Worm (Caenorhabditis elegans) whole organism, early embryonic: ENCODE measurements around the gene hmg-1.1.
"Not testable (repeated sequence)": the region's sequence is repeated elsewhere in the genome, so short reads cannot be mapped to it uniquely, and the experiment has no call there.

Experiments
- B0310.2 ChIP-seq: sonication (generic microtip); optimal IDR thresholded peaks from 2 replicates; lab custom pipeline; 2016; ENCODE audit warnings: mild to moderate bottlenecking, missing genetic modification characterization, missing compliant biosample characterization
- F13C5.2 ChIP-seq: sonication (generic microtip); optimal IDR thresholded peaks from 2 replicates; lab custom pipeline; 2017; ENCODE audit warnings: mild to moderate bottlenecking, missing genetic modification characterization, inconsistent platforms, missing compliant biosample characterization
- aly-1 ChIP-seq: sonication (generic microtip); optimal IDR thresholded peaks from 2 replicates; lab custom pipeline; 2016; ENCODE audit warnings: missing genetic modification characterization, missing compliant biosample characterization
- ama-1 ChIP-seq: fragments of 150-350 bp; optimal IDR thresholded peaks from 2 replicates; lab custom pipeline; 2014
- ceh-13 ChIP-seq: fragments of 200-800 bp; sonication (Bioruptor generic); optimal IDR thresholded peaks from 2 replicates; lab custom pipeline; 2018; ENCODE audit warnings: mild to moderate bottlenecking, missing genetic modification characterization, missing compliant biosample characterization
- ceh-36 ChIP-seq: sonication (generic microtip); optimal IDR thresholded peaks from 2 replicates; lab custom pipeline; 2016; ENCODE audit warnings: missing genetic modification characterization, inconsistent platforms, missing compliant biosample characterization
- ets-7 ChIP-seq: sonication (generic microtip); optimal IDR thresholded peaks from 2 replicates; lab custom pipeline; 2016; ENCODE audit warnings: missing genotype, missing genetic modification characterization, missing compliant biosample characterization
- flt-1 ChIP-seq: fragments of 200-800 bp; sonication (Bioruptor generic); IDR thresholded peaks from 2 replicates; pipeline ENCODE4 v1.3.6; 2022; ENCODE audit warnings: missing genetic modification characterization, missing compliant biosample characterization
- hmbx-1 ChIP-seq: sonication (generic microtip); optimal IDR thresholded peaks from 2 replicates; lab custom pipeline; 2016; ENCODE audit warnings: mild to moderate bottlenecking, missing genetic modification characterization, missing compliant biosample characterization
- hmg-4 ChIP-seq: fragments of 200-800 bp; sonication (Bioruptor generic); optimal IDR thresholded peaks from 2 replicates; lab custom pipeline; 2018; ENCODE audit warnings: mild to moderate bottlenecking, missing genetic modification characterization, missing compliant biosample characterization
- hnd-1 ChIP-seq: sonication (generic microtip); optimal IDR thresholded peaks from 2 replicates; lab custom pipeline; 2016; ENCODE audit warnings: missing genetic modification characterization, missing compliant biosample characterization
- pes-1 ChIP-seq: fragments of 200-800 bp; sonication (Bioruptor generic); IDR thresholded peaks from 2 replicates; pipeline ENCODE4 v1.3.6; 2022; ENCODE audit warnings: missing genetic modification reagents, missing genetic modification characterization, missing compliant biosample characterization
- scrt-1 ChIP-seq: fragments of 200-800 bp; sonication (Bioruptor generic); IDR thresholded peaks from 2 replicates; pipeline ENCODE4 v1.3.6; 2022; ENCODE audit warnings: missing genetic modification characterization, missing compliant biosample characterization
- sea-1 ChIP-seq: fragments of 200-800 bp; sonication (Bioruptor generic); conservative IDR thresholded peaks from 2 replicates; pipeline ENCODE4 v1.3.6; 2022; ENCODE audit warnings: missing genetic modification characterization, missing compliant biosample characterization
- tbx-11 ChIP-seq: fragments of 200-800 bp; sonication (Bioruptor generic); IDR thresholded peaks from 2 replicates; pipeline ENCODE4 v1.3.6; 2022; ENCODE audit warnings: missing genetic modification characterization, missing compliant biosample characterization
- tbx-37 ChIP-seq: fragments of 200-800 bp; sonication (Bioruptor generic); conservative IDR thresholded peaks from 2 replicates; pipeline ENCODE4 v1.3.6; 2022; ENCODE audit warnings: missing genetic modification reagents, missing genetic modification characterization, missing compliant biosample characterization
- tra-4 ChIP-seq: sonication (generic microtip); optimal IDR thresholded peaks from 2 replicates; lab custom pipeline; 2017; ENCODE audit warnings: missing genetic modification characterization, missing compliant biosample characterization

The hmg-1.1 gene

ce11 chrII:14288968-14289367, 38.5 kb downstream of the hmg-1.1 start, which contains the start of gene srh-42:
Gene srh-42 (minus strand): TSS chrII:14289068.
- no peak for TF ChIP-seq ceh-13 (GFP tag; lab: Kevin White, UChicago)
- TF ChIP-seq F13C5.2 (tag; lab: Kevin White, UChicago): no peak
- no peak for TF ChIP-seq ama-1 (lab: Kevin White, UChicago)
- TF ChIP-seq hnd-1 (tag; lab: Kevin White, UChicago): no peak
- TF ChIP-seq flt-1 (GFP tag; lab: Robert Waterston, UW): no peak
- TF ChIP-seq B0310.2 (tag; lab: Kevin White, UChicago): no peak
- no peak for TF ChIP-seq ceh-36
- TF ChIP-seq tbx-37 (GFP tag; lab: Robert Waterston, UW): no peak
- no peak for TF ChIP-seq scrt-1
- TF ChIP-seq tbx-11: no peak
- TF ChIP-seq hmg-4 (GFP tag; lab: Kevin White, UChicago): no peak
- no peak for TF ChIP-seq hmbx-1 (tag; lab: Kevin White, UChicago)
- TF ChIP-seq pes-1 (GFP tag; lab: Robert Waterston, UW): no peak
- no peak for TF ChIP-seq ets-7
- TF ChIP-seq aly-1 (tag; lab: Kevin White, UChicago): no peak
- TF ChIP-seq sea-1 (GFP tag; lab: Robert Waterston, UW): no peak
- TF ChIP-seq tra-4 (tag; lab: Kevin White, UChicago): no peak

ce11 chrII:14290846-14291245, 40.4 kb downstream of the hmg-1.1 start:
- no peak for TF ChIP-seq pes-1 (GFP tag; lab: Robert Waterston, UW)
- no peak for TF ChIP-seq ets-7
- no peak for TF ChIP-seq flt-1 (GFP tag; lab: Robert Waterston, UW)
- TF ChIP-seq scrt-1: no peak
- no peak for TF ChIP-seq hmbx-1 (tag; lab: Kevin White, UChicago)
- TF ChIP-seq ama-1 (lab: Kevin White, UChicago): no peak

- TF ChIP-seq ceh-13 (GFP tag; lab: Kevin White, UChicago): no peak
- TF ChIP-seq hnd-1 (tag; lab: Kevin White, UChicago): no peak
- no peak for TF ChIP-seq pes-1 (GFP tag; lab: Robert Waterston, UW)
- no peak for TF ChIP-seq ceh-36
- TF ChIP-seq ets-7: no peak
- no peak for TF ChIP-seq ama-1 (lab: Kevin White, UChicago)
- TF ChIP-seq tbx-37 (GFP tag; lab: Robert Waterston, UW): no peak
- no peak for TF ChIP-seq flt-1 (GFP tag; lab: Robert Waterston, UW)
- no peak for TF ChIP-seq aly-1 (tag; lab: Kevin White, UChicago)
- no peak for TF ChIP-seq sea-1 (GFP tag; lab: Robert Waterston, UW)
- TF ChIP-seq B0310.2 (tag; lab: Kevin White, UChicago): no peak
Measured at ce11 chrII:14292519-14292918, 42.0 kb downstream of the hmg-1.1 start, which contains the start of gene Y54G11A.4. Gene Y54G11A.4 (plus strand): TSS chrII:14292819.

DNA sequence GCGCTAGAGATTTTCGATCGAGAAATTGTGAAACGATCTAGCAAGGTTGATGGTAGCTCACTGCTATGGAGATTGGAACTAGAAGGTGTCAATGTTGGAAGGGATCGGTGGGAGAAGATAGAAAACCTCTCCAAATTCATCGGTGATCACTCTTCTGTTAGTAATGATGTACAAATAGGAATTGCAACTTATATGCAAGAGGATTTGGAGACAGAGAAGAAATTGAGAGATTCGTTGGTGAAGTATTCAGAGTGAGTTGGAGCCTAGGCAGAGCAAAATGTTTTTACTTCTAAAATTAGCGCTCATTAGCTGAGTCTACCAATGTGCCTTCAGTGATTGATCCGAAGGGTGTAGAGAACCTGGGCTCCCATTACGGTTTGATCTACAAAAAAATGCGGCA, 43.9 kb downstream of the hmg-1.1 start:
- TF ChIP-seq pes-1 (GFP tag; lab: Robert Waterston, UW) (no peak), B0310.2 (tag; lab: Kevin White, UChicago) (no peak), tbx-11 (no peak), tra-4 (tag; lab: Kevin White, UChicago) (no peak), ama-1 (lab: Kevin White, UChicago) (no peak), hmg-4 (GFP tag; lab: Kevin White, UChicago) (no peak), F13C5.2 (tag; lab: Kevin White, UChicago) (no peak), ets-7 (no peak), ceh-13 (GFP tag; lab: Kevin White, UChicago) (no peak), ceh-36 (no peak), sea-1 (GFP tag; lab: Robert Waterston, UW) (no peak)

DNA sequence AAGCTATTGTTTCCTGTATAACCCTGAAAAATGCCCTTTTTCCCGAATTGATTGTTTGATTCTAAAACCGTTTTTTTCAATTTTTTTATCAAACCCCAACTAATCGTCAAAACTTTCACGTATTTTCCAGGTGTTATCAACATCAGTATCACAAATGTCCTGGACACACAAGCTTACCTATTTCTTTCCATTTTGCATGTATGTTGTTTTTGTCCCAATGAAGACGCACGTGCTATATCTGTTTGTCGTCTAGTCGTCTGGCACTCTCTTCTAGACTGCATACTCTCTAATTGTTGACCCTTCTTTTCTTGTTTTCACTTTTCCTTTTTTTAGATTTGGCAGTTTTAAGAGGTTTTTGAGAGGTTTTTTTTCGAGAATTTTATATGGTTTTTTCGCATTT, 45.8 kb downstream of the hmg-1.1 start:
- TF ChIP-seq pes-1 (GFP tag; lab: Robert Waterston, UW) (no peak), hnd-1 (tag; lab: Kevin White, UChicago) (no peak), ets-7 (no peak), tra-4 (tag; lab: Kevin White, UChicago) (no peak), F13C5.2 (tag; lab: Kevin White, UChicago) (no peak)

DNA sequence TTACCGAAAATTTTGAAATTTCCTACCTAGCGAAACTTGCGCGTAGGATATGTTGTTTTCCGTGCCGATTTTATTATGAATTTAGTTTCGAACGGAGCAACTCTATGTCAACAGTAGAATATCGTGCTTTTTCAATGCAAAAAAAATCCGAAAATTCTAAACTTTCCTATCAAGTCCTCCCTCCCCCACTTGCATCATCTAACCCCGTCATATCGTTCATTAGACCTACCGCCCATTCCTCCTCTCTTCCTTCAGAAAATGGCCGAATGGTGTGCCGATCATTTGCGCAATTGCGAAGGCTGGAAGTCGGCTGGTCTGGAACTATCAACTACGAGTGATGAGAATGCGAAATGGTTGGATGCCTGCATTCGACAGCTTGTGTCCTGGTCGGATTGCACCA, 46.6 kb downstream of the hmg-1.1 start, which contains the start of gene Y54G11A.7:
Gene Y54G11A.7 (plus strand): TSS at position 256 of the 400 bp plus-strand sequence.
- not testable (repeated sequence) for TF ChIP-seq tbx-37 (GFP tag; lab: Robert Waterston, UW); tbx-11; hmg-4 (GFP tag; lab: Kevin White, UChicago)

ce11 chrII:14299254-14299759, 48.8 kb downstream of the hmg-1.1 start:
- TF ChIP-seq sea-1 (GFP tag; lab: Robert Waterston, UW) (no peak), aly-1 (tag; lab: Kevin White, UChicago) (no peak)
